Worm (Caenorhabditis elegans): ENCODE measurements around the gene znf-598.

Gene znf-598

ce11 chrII:7059274-7059757, 33.7 kb downstream of the znf-598 start:
- TF ChIP-seq fkh-10 (GFP tag; optimal IDR thresholded peaks at IDR 0.05) (no peak), elt-2 (tag; optimal IDR thresholded peaks at IDR 0.05) (peak; percentile 38)

- TF ChIP-seq elt-2 (tag; optimal IDR thresholded peaks at IDR 0.05) (peak; percentile 34), C38D4.7 (GFP tag; optimal IDR thresholded peaks at IDR 0.05) (no peak), Y22D7AL.16 (tag; optimal IDR thresholded peaks at IDR 0.05) (no peak)
These were observed 34.6 kb downstream of the znf-598 start for ce11 chrII:7060202-7060601.

ce11 chrII:7060791-7061190, 35.2 kb downstream of the znf-598 start:
- no peak for TF ChIP-seq unc-42 (tag; optimal IDR thresholded peaks at IDR 0.05)
- TF ChIP-seq gmeb-2 (tag; optimal IDR thresholded peaks at IDR 0.05): no peak
- no peak for TF ChIP-seq fkh-6 (tag; optimal IDR thresholded peaks at IDR 0.05)
- TF ChIP-seq ztf-16 (tag; optimal IDR thresholded peaks at IDR 0.05): no peak
- TF ChIP-seq lim-6 (tag; optimal IDR thresholded peaks at IDR 0.05): no peak
- no peak for TF ChIP-seq mec-3 (tag; optimal IDR thresholded peaks at IDR 0.05; ENCODE audit: borderline replicate concordance)
- no peak for TF ChIP-seq C38D4.7 (GFP tag; optimal IDR thresholded peaks at IDR 0.05)
- TF ChIP-seq ceh-48 (tag; optimal IDR thresholded peaks at IDR 0.05): no peak
- no peak for TF ChIP-seq zip-5 (tag; optimal IDR thresholded peaks at IDR 0.05)
- no peak for TF ChIP-seq ref-2 (tag; optimal IDR thresholded peaks at IDR 0.05)

- TF ChIP-seq ceh-19 (GFP tag; optimal IDR thresholded peaks at IDR 0.05): no peak
- no peak for TF ChIP-seq sox-2 (GFP tag; IDR thresholded peaks at IDR 0.05)
- no peak for TF ChIP-seq lin-11 (tag; optimal IDR thresholded peaks at IDR 0.05)
- no peak for TF ChIP-seq C38D4.7 (GFP tag; optimal IDR thresholded peaks at IDR 0.05)
- TF ChIP-seq hlh-8 (tag; optimal IDR thresholded peaks at IDR 0.05): no peak
- TF ChIP-seq nfya-1 (tag; optimal IDR thresholded peaks at IDR 0.05): no peak
- no peak for TF ChIP-seq pag-3 (tag; optimal IDR thresholded peaks at IDR 0.05; ENCODE audit: borderline replicate concordance)
- no peak for TF ChIP-seq nhr-232 (tag; optimal IDR thresholded peaks at IDR 0.05)
- TF ChIP-seq ceh-2 (tag; optimal IDR thresholded peaks at IDR 0.05): no peak
- TF ChIP-seq ceh-45 (GFP tag; IDR thresholded peaks at IDR 0.05): no peak
- TF ChIP-seq pha-2 (tag; optimal IDR thresholded peaks at IDR 0.05): no peak
- no peak for TF ChIP-seq hlh-6 (tag; optimal IDR thresholded peaks at IDR 0.05)
- no peak for TF ChIP-seq pat-9 (tag; optimal IDR thresholded peaks at IDR 0.05)
- TF ChIP-seq ceh-22 (tag; optimal IDR thresholded peaks at IDR 0.05): no peak
These were observed 36.1 kb downstream of the znf-598 start, which contains the start of gene acs-6 for ce11 chrII:7061730-7062129. acs-6 (plus strand) TSS chrII:7062030.

ce11 chrII:7065391-7065790, 39.8 kb downstream of the znf-598 start, which contains the start of gene nos-2:
nos-2 (plus strand) TSS chrII:7065618.
- TF ChIP-seq pha-2 (tag; optimal IDR thresholded peaks at IDR 0.05): no peak
- no peak for TF ChIP-seq tbx-7 (tag; optimal IDR thresholded peaks at IDR 0.05)
- TF ChIP-seq fkh-6 (tag; optimal IDR thresholded peaks at IDR 0.05): no peak
- TF ChIP-seq hlh-6 (tag; optimal IDR thresholded peaks at IDR 0.05): no peak
- TF ChIP-seq hlh-13 (GFP tag; optimal IDR thresholded peaks at IDR 0.05): no peak
- no peak for TF ChIP-seq rnt-1 (tag; optimal IDR thresholded peaks at IDR 0.05)
- no peak for TF ChIP-seq pha-4 (tag; optimal IDR thresholded peaks at IDR 0.05)
- no peak for TF ChIP-seq K09A11.1 (tag; optimal IDR thresholded peaks at IDR 0.05; ENCODE audit: insufficient read depth)
- TF ChIP-seq nhr-11 (tag; optimal IDR thresholded peaks at IDR 0.05): no peak
- TF ChIP-seq elt-2 (tag; optimal IDR thresholded peaks at IDR 0.05): no peak
- TF ChIP-seq madf-2 (tag; optimal IDR thresholded peaks at IDR 0.05): no peak
- TF ChIP-seq ceh-9 (tag; optimal IDR thresholded peaks at IDR 0.05): no peak
- no peak for TF ChIP-seq hlh-30 (tag; optimal IDR thresholded peaks at IDR 0.05; ENCODE audit: insufficient read depth)
- TF ChIP-seq nhr-232 (tag; optimal IDR thresholded peaks at IDR 0.05): no peak
- no peak for TF ChIP-seq Y22D7AL.16 (tag; optimal IDR thresholded peaks at IDR 0.05)
- no peak for TF ChIP-seq ceh-6 (GFP tag; optimal IDR thresholded peaks at IDR 0.05)
- TF ChIP-seq ceh-30 (tag; optimal IDR thresholded peaks at IDR 0.05): no peak
- no peak for TF ChIP-seq fax-1 (tag; optimal IDR thresholded peaks at IDR 0.05)

Data from whole organism, late embryonic.